Worm (Caenorhabditis elegans): ENCODE measurements around the gene mrps-18.C.

DNA sequence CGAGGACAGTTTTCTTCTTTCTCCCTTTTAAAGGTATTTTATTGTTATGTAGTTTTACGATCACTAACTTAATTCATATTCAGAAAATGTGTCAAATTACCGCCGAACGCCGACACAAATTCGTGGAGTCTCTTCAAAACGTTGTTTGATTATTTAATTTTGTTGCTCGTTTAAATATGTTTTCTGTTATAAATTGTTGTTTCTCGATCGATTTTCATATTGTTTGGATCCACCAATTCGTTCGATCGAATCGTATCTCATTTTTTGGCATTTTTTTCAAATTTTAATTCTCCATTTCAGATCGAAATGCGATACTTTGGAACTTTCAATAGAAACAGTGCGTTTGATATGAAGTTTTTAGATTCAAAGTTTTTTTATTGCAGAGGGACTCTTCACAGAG, 6.6 kb downstream of the mrps-18.C start, which contains the start of gene F41G3.6:
- TF ChIP-seq hmg-4 (GFP tag; optimal IDR thresholded peaks at IDR 0.05) (no peak), hmbx-1 (tag; optimal IDR thresholded peaks at IDR 0.05) (no peak), tbx-37 (GFP tag; conservative IDR thresholded peaks at IDR 0.05) (no peak), scrt-1 (GFP tag; IDR thresholded peaks at IDR 0.05) (no peak), tbx-11 (GFP tag; IDR thresholded peaks at IDR 0.05) (no peak), tra-4 (tag; optimal IDR thresholded peaks at IDR 0.05) (no peak), ets-7 (tag; optimal IDR thresholded peaks at IDR 0.05) (no peak)

Measured in whole organism, early embryonic.